Worm (Caenorhabditis elegans) whole organism, L3 larva: ENCODE results near the gene F59B2.12.

Experiments used
- ZK546.5 ChIP-seq: sonication (generic microtip); optimal IDR thresholded peaks from 2 replicates; lab custom pipeline; 2017; ENCODE audit warnings: missing biosample characterization, missing genetic modification characterization
- ama-1 ChIP-seq: fragments of 150-350 bp; optimal IDR thresholded peaks from 2 replicates; lab custom pipeline; 2018
- ceh-28 ChIP-seq: fragments of 150-350 bp; optimal IDR thresholded peaks from 2 replicates; lab custom pipeline; 2014; ENCODE audit warnings: missing biosample characterization, missing genetic modification reagents, missing genetic modification characterization
- ceh-9 ChIP-seq: sonication (generic microtip); optimal IDR thresholded peaks from 2 replicates; lab custom pipeline; 2018; ENCODE audit warnings: missing biosample characterization, missing genetic modification characterization
- daf-12 ChIP-seq: fragments of 150-350 bp; optimal IDR thresholded peaks from 2 replicates; lab custom pipeline; 2014; ENCODE audit warnings: missing biosample characterization, missing genetic modification reagents, missing genetic modification characterization
- elt-3 ChIP-seq, 3 experiments: fragments of 150-350 bp in 1 of 3; sonication (generic microtip) in 2 of 3; optimal IDR thresholded peaks; 2 replicates in 2 of 3; 4 replicates in 1 of 3; lab custom pipeline; 2014 to 2017; ENCODE audit warnings: missing biosample characterization in 3 of 3, missing genetic modification characterization in 3 of 3
- eor-1 ChIP-seq, 2 experiments: fragments of 150-350 bp; optimal IDR thresholded peaks; 2 replicates each; lab custom pipeline; 2014 to 2018; ENCODE audit warnings: missing biosample characterization in 2 of 2, missing genetic modification characterization in 2 of 2
- fkh-10 ChIP-seq: sonication (generic microtip); optimal IDR thresholded peaks from 2 replicates; lab custom pipeline; 2017; ENCODE audit warnings: missing biosample characterization, missing genetic modification reagents, missing genetic modification characterization
- fkh-2 ChIP-seq: fragments of 150-350 bp; optimal IDR thresholded peaks from 2 replicates; lab custom pipeline; 2014; ENCODE audit warnings: missing biosample characterization, missing genetic modification reagents, missing genetic modification characterization
- fos-1 ChIP-seq: fragments of 150-350 bp; optimal IDR thresholded peaks from 2 replicates; lab custom pipeline; 2014; ENCODE audit warnings: missing biosample characterization, missing genetic modification characterization
- hmg-11 ChIP-seq: sonication (generic microtip); optimal IDR thresholded peaks from 2 replicates; lab custom pipeline; 2016; ENCODE audit warnings: missing genetic modification characterization, missing compliant biosample characterization
- jun-1 ChIP-seq: fragments of 150-350 bp; optimal IDR thresholded peaks from 2 replicates; lab custom pipeline; 2014; ENCODE audit warnings: missing biosample characterization, missing genetic modification reagents, missing genetic modification characterization
- lin-39 ChIP-seq: fragments of 150-350 bp; optimal IDR thresholded peaks from 2 replicates; lab custom pipeline; 2018; ENCODE audit warnings: missing biosample characterization, missing genetic modification reagents, missing genetic modification characterization
- lsy-12 ChIP-seq: sonication (generic microtip); optimal IDR thresholded peaks from 2 replicates; lab custom pipeline; 2016; ENCODE audit warnings: mild to moderate bottlenecking, missing genetic modification characterization, missing compliant biosample characterization
- nfya-1 ChIP-seq: sonication (generic microtip); optimal IDR thresholded peaks from 2 replicates; lab custom pipeline; 2017; ENCODE audit warnings: missing genetic modification characterization, mild to moderate bottlenecking, missing compliant biosample characterization, antibody characterized with exemption, moderate library complexity; ENCODE audit not compliant: insufficient read depth
- nhr-11 ChIP-seq: fragments of 150-350 bp; optimal IDR thresholded peaks from 2 replicates; lab custom pipeline; 2014; ENCODE audit warnings: missing biosample characterization, missing genetic modification characterization
- nhr-12 ChIP-seq: fragments of 150-350 bp; optimal IDR thresholded peaks from 2 replicates; lab custom pipeline; 2014; ENCODE audit warnings: missing biosample characterization, missing genetic modification characterization
- nhr-237 ChIP-seq: fragments of 150-350 bp; optimal IDR thresholded peaks from 2 replicates; lab custom pipeline; 2014; ENCODE audit warnings: missing biosample characterization, missing genetic modification characterization
- nhr-28 ChIP-seq: fragments of 150-350 bp; optimal IDR thresholded peaks from 2 replicates; lab custom pipeline; 2014; ENCODE audit warnings: missing biosample characterization, missing genetic modification characterization
- nhr-43 ChIP-seq: sonication (generic microtip); optimal IDR thresholded peaks from 2 replicates; lab custom pipeline; 2016; ENCODE audit warnings: mild to moderate bottlenecking, missing genetic modification characterization, missing compliant biosample characterization; ENCODE audit not compliant: poor library complexity, severe bottlenecking
- pha-4 ChIP-seq: fragments of 150-350 bp; optimal IDR thresholded peaks from 2 replicates; lab custom pipeline; 2014; ENCODE audit warnings: missing biosample characterization, missing genetic modification reagents, missing genetic modification characterization
- sea-2 ChIP-seq: fragments of 150-350 bp; sonication (generic microtip); optimal IDR thresholded peaks from 4 replicates; lab custom pipeline; 2014; ENCODE audit warnings: missing biosample characterization, missing genetic modification reagents, missing genetic modification characterization
- skn-1 ChIP-seq: fragments of 150-350 bp; optimal IDR thresholded peaks from 2 replicates; lab custom pipeline; 2014; ENCODE audit warnings: missing biosample characterization, missing genetic modification characterization
- tbx-2 ChIP-seq: sonication (generic microtip); optimal IDR thresholded peaks from 2 replicates; lab custom pipeline; 2016; ENCODE audit warnings: mild to moderate bottlenecking, missing genetic modification characterization, missing compliant biosample characterization
- unc-62 ChIP-seq: fragments of 150-350 bp; sonication (generic microtip); optimal IDR thresholded peaks from 4 replicates; lab custom pipeline; 2014; ENCODE audit warnings: missing biosample characterization, missing genetic modification reagents, missing genetic modification characterization
- zag-1 ChIP-seq: fragments of 150-350 bp; optimal IDR thresholded peaks from 2 replicates; lab custom pipeline; 2014; ENCODE audit warnings: missing biosample characterization, missing genetic modification characterization
- ztf-11 ChIP-seq: fragments of 150-350 bp; optimal IDR thresholded peaks from 2 replicates; lab custom pipeline; 2014; ENCODE audit warnings: missing biosample characterization, missing genetic modification characterization
- ztf-4 ChIP-seq: fragments of 150-350 bp; optimal IDR thresholded peaks from 2 replicates; lab custom pipeline; 2014; ENCODE audit warnings: missing biosample characterization, missing genetic modification characterization

Gene F59B2.12

DNA sequence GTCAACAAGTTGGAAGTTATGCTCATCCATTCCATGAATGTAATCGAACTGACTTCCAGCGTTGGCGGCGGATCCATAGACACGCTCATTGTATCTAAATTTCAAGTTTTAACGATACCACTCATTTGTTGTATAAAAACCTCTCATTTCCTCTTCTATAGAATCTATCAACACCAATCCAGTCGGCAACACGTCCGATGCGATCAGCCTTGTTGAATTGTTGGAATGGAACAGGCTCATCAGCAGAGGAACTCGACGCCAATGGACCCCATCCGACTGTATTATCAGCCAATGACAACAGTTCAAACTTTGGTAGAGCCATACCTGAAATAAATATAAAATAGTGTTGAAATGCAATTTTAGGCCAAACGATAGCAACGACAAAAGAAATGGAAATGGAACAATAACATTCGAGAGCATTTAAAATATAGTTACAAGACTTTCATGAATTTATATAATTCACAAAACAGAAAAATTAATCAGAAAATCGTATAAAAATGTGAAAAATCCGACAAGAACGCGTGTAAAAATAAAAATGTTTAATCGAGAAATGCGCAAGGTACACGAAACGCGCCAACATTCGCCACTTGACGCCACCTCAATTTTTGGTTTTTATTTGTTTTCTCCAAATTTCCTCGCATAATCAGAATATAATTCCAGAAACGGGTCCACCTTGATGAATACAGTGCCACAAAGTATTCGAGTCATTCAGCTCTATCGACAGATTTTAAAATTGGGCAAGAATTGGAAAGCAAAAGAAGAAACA lies 46.0 kb upstream of the F59B2.12 start, which contains the start of the genes eif-3.D and R08D7.4 (continued):
- TF ChIP-seq ceh-9 (tag; lab: Kevin White, UChicago) (no peak), pha-4 (tag; lab: Kevin White, UChicago) (peak; percentile 76), nhr-43 (peak; percentile 23)

DNA sequence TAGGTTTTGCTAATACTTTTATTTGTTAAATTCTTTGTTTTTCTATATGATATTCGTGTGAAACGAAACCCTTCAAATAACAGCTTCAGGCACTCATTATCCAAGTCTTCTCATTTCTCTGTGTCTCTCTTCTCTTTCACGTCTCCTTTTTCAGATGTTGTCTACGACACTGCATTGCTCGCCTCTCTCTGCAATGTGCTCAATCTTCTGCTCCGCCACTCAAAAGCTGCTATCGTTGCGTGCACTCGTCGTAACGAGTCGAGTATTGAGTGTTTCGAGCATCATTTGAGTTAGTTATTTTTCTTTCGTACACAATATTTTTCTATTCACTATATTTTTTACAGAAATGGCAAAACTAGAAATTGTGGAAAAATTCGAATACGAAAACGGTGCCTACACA lies 44.2 kb upstream of the F59B2.12 start:
- TF ChIP-seq zag-1 (tag; lab: Kevin White, UChicago) (no peak), ztf-4 (tag; lab: Kevin White, UChicago) (no peak), nfya-1 (peak; percentile 54), hmg-11 (tag; lab: Kevin White, UChicago) (no peak), fkh-10 (GFP tag; lab: Kevin White, UChicago) (no peak), lin-39 (tag; lab: Kevin White, UChicago) (peak; percentile 43), pha-4 (tag; lab: Kevin White, UChicago) (no peak)

- no peak for TF ChIP-seq tbx-2 (tag; lab: Kevin White, UChicago)
- TF ChIP-seq jun-1 (tag; lab: Kevin White, UChicago): no peak
- TF ChIP-seq ZK546.5 (tag; lab: Kevin White, UChicago): no peak
- no peak for TF ChIP-seq lin-39 (tag; lab: Kevin White, UChicago)
- TF ChIP-seq nhr-237: no peak
- no peak for TF ChIP-seq skn-1
- no peak for TF ChIP-seq nhr-43
- TF ChIP-seq ama-1 (lab: Kevin White, UChicago): no peak
- no peak for TF ChIP-seq zag-1 (tag; lab: Kevin White, UChicago)
- TF ChIP-seq ceh-28 (tag; lab: Kevin White, UChicago): no peak
- TF ChIP-seq ztf-11 (tag; lab: Kevin White, UChicago): no peak
- TF ChIP-seq eor-1 (tag; optimal IDR thresholded peaks at IDR 0.05; lab: Kevin White, UChicago): no peak
- no peak for TF ChIP-seq ztf-4 (tag; lab: Kevin White, UChicago)
- TF ChIP-seq unc-62 (GFP tag; lab: Kevin White, UChicago): no peak
- TF ChIP-seq elt-3 (tag; optimal IDR thresholded peaks at IDR 0.05; lab: Kevin White, UChicago): no peak
- TF ChIP-seq nhr-11 (tag; lab: Kevin White, UChicago): no peak
- TF ChIP-seq fkh-2 (tag; lab: Kevin White, UChicago): no peak
- TF ChIP-seq sea-2 (GFP tag; lab: Kevin White, UChicago): no peak
- no peak for TF ChIP-seq fos-1 (tag; lab: Kevin White, UChicago)
- TF ChIP-seq nhr-12: no peak
These were observed 43.6 kb upstream of the F59B2.12 start, which contains the start of gene R08D7.5 for ce11 chrIII:8973826-8974225. R08D7.5 (plus strand) TSS chrIII:8974126.

DNA sequence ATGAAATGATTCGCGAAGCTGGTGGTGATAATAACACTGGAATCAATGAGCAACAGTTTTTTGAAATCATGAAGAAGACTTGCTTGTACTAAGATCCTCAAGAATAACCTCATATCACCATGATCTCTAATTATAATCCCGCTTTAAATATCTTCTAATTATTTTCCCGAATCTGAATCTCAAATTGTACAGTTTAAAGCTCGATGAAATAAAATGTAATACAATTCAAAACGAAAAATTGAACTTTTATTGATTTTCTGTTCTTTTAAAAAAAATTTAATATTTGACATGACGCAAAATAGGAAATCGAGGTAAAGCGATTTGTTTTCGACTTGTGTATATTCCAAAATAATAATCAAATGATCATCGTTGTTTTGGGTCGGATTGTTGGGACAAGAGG lies 42.6 kb upstream of the F59B2.12 start:
- TF ChIP-seq daf-12 (tag; lab: Kevin White, UChicago) (no peak), nhr-43 (peak; percentile 47), ceh-28 (tag; lab: Kevin White, UChicago) (peak; percentile 8)

DNA sequence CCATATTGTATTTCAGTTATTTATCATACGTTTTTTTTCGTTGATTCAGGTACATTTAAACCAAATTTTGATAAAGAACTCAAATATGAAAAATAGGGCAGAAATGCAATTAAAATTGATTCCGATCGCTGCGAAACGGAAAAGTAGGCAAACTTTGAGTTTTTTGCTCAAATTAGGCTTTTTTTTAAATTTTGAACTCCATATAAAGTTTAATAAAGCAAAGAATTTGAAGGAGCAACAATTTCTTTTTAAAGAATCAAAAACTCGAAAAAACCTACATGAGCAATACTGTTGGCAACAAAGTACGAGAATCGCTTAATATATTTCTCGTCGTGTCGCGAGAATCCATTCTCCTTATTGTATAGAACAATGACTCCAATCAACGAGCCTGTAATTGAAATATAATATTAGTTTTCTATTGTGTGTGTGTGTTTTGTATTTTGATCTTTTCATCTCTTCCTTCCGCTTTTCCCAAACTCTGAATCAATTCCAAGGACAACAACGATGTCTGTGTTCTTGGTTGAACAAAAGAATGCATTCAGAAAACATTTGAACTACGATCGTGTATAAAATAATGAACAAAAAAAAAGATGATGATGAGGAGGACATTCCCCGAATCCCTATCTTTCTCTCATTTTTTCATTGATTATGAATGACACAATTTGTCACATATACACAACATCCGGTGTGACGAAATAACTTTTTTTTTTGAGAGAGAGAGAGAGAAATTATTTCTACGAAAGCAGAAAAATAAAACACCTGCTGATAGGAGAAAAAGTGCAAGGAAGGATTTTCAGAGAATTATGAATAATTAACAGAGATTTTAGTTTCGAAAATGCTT lies 38.7 kb upstream of the F59B2.12 start:
- TF ChIP-seq nhr-237: no peak
- peak; percentile 35 for TF ChIP-seq lsy-12 (tag; lab: Kevin White, UChicago)
- peak; percentile 13 for TF ChIP-seq fkh-10 (GFP tag; lab: Kevin White, UChicago)
- TF ChIP-seq, all 47 proteins: peak for 2

ce11 chrIII:8980892-8981291 lies 36.5 kb upstream of the F59B2.12 start:
- TF ChIP-seq elt-3 (tag; optimal IDR thresholded peaks at IDR 0.05; lab: Kevin White, UChicago) (no peak), nhr-43 (peak; percentile 52), nhr-28 (tag; lab: Kevin White, UChicago) (no peak)
- TF ChIP-seq, all 47 proteins: peak for 1
